Worm (Caenorhabditis elegans) whole organism, late embryonic: ENCODE measurements around the gene spr-3.

Experiments
- ceh-14 ChIP-seq: sonication (generic microtip); optimal IDR thresholded peaks from 2 replicates; lab custom pipeline; 2016; ENCODE audit warnings: missing genotype, missing genetic modification characterization, missing compliant biosample characterization
- ceh-24 ChIP-seq: sonication (generic microtip); optimal IDR thresholded peaks from 2 replicates; lab custom pipeline; 2016; ENCODE audit warnings: mild to moderate bottlenecking, missing genetic modification characterization, missing compliant biosample characterization
- ceh-34 ChIP-seq: sonication (generic microtip); optimal IDR thresholded peaks from 2 replicates; lab custom pipeline; 2016; ENCODE audit warnings: mild to moderate bottlenecking, missing genetic modification characterization, missing compliant biosample characterization
- fax-1 ChIP-seq: sonication (generic microtip); optimal IDR thresholded peaks from 2 replicates; lab custom pipeline; 2016; ENCODE audit warnings: missing genotype, missing genetic modification characterization, missing compliant biosample characterization
- hlh-30 ChIP-seq: sonication (generic microtip); optimal IDR thresholded peaks from 2 replicates; lab custom pipeline; 2017; ENCODE audit warnings: antibody characterized with exemption, missing genetic modification characterization, missing compliant biosample characterization; ENCODE audit not compliant: insufficient read depth
- odd-2 ChIP-seq: sonication (generic microtip); optimal IDR thresholded peaks from 2 replicates; lab custom pipeline; 2017; ENCODE audit warnings: antibody characterized with exemption, mild to moderate bottlenecking, missing genetic modification characterization, missing compliant biosample characterization
- pag-3 ChIP-seq: sonication (generic microtip); optimal IDR thresholded peaks from 2 replicates; lab custom pipeline; 2016; ENCODE audit warnings: missing compliant biosample characterization, missing genetic modification characterization, borderline replicate concordance
- pax-1 ChIP-seq: fragments of 150-350 bp; optimal IDR thresholded peaks from 2 replicates; lab custom pipeline; 2014; ENCODE audit warnings: missing biosample characterization, missing genetic modification characterization
- pha-4 ChIP-seq: fragments of 150-350 bp; optimal IDR thresholded peaks from 2 replicates; lab custom pipeline; 2018; ENCODE audit warnings: missing biosample characterization, missing genetic modification reagents, missing genetic modification characterization
- pqm-1 ChIP-seq: sonication (generic microtip); optimal IDR thresholded peaks from 2 replicates; lab custom pipeline; 2016; ENCODE audit warnings: missing genetic modification characterization, missing compliant biosample characterization

- TF ChIP-seq hlh-30 (tag; lab: Kevin White, UChicago) (no peak), odd-2 (tag; lab: Kevin White, UChicago) (no peak), fax-1 (tag; lab: Kevin White, UChicago) (no peak), pag-3 (no peak), ceh-14 (tag; lab: Kevin White, UChicago) (no peak), ceh-24 (no peak), ceh-34 (tag; lab: Kevin White, UChicago) (no peak), pqm-1 (tag; lab: Kevin White, UChicago) (no peak), pha-4 (tag; lab: Kevin White, UChicago) (no peak), pax-1 (tag; lab: Kevin White, UChicago) (no peak)
Observed at ce11 chrX:4528905-4529304, 15.0 kb downstream of the spr-3 start.
